Worm (Caenorhabditis elegans): ENCODE measurements around the gene Y50E8A.22.

- TF ChIP-seq pat-9 (tag; optimal IDR thresholded peaks at IDR 0.05) (no peak), ama-1 (optimal IDR thresholded peaks at IDR 0.05) (no peak), nhr-232 (tag; optimal IDR thresholded peaks at IDR 0.05) (no peak)
Observed at ce11 chrV:14711077-14711476, 37.8 kb downstream of the Y50E8A.22 start, which contains the start of gene ssp-33.

Measured in whole organism, late embryonic.